Worm (Caenorhabditis elegans): ENCODE results near the gene F49E12.8.

Gene F49E12.8

ce11 chrII:8390751-8391150 lies 3.4 kb downstream of the F49E12.8 start, which contains the start of gene F49E12.10:
Gene F49E12.10 (plus strand): TSS chrII:8391051.
- TF ChIP-seq pqm-1 (tag; optimal IDR thresholded peaks at IDR 0.05) (peak; percentile 25), nhr-28 (tag; optimal IDR thresholded peaks at IDR 0.05) (peak; percentile 8), dmd-6 (GFP tag; IDR thresholded peaks at IDR 0.05) (peak; percentile 38; the same call in 1 of the 2 replicates), F49E8.2 (tag; optimal IDR thresholded peaks at IDR 0.05; ENCODE audit: borderline replicate concordance) (no peak)

ce11 chrII:8388001-8388513 lies 6.0 kb downstream of the F49E12.8 start, which contains the start of gene drd-1:
Gene drd-1 (plus strand): TSS chrII:8388051.
- TF ChIP-seq nhr-41 (GFP tag; IDR thresholded peaks at IDR 0.05) (peak; percentile 42; the same call in 1 of the 2 replicates), nhr-102 (tag; optimal IDR thresholded peaks at IDR 0.05) (peak; percentile 33), daf-16 (GFP tag; optimal IDR thresholded peaks at IDR 0.05) (no peak), daf-16 (tag; optimal IDR thresholded peaks at IDR 0.05) (peak; percentile 61), unc-62 (GFP tag; optimal IDR thresholded peaks at IDR 0.05 in 1 of 2) (peak in 1 of 2 experiments; percentile 84), unc-62 (tag; optimal IDR thresholded peaks at IDR 0.05) (no peak), pqm-1 (tag; optimal IDR thresholded peaks at IDR 0.05) (peak; percentile 99), nhr-48 (tag; optimal IDR thresholded peaks at IDR 0.05) (peak; percentile 56), nhr-28 (tag; optimal IDR thresholded peaks at IDR 0.05) (peak; percentile 92), nhr-77 (tag; optimal IDR thresholded peaks at IDR 0.05) (peak; percentile 72), lsy-2 (tag; optimal IDR thresholded peaks at IDR 0.05) (peak in 1 of 2 experiments; percentile 38), fos-1 (tag; optimal IDR thresholded peaks at IDR 0.05) (peak; percentile 37), lin-1 (GFP tag; IDR thresholded peaks at IDR 0.05) (peak; percentile 60; the same call in 1 of the 2 replicates), hlh-30 (tag; optimal IDR thresholded peaks at IDR 0.05; ENCODE audit: insufficient read depth) (no peak), nhr-10 (tag; optimal IDR thresholded peaks at IDR 0.05) (no peak), dmd-6 (GFP tag; IDR thresholded peaks at IDR 0.05) (peak; percentile 92), mxl-3 (GFP tag; optimal IDR thresholded peaks at IDR 0.05) (peak; percentile 11), php-3 (GFP tag; IDR thresholded peaks at IDR 0.05) (peak; percentile 58; the same call in 1 of the 2 replicates), hlh-11 (tag; optimal IDR thresholded peaks at IDR 0.05) (peak; percentile 84), sdz-12 (GFP tag; optimal IDR thresholded peaks at IDR 0.05) (no peak), unc-39 (tag; optimal IDR thresholded peaks at IDR 0.05) (no peak), mes-2 (tag; optimal IDR thresholded peaks at IDR 0.05; ENCODE audit: poor library complexity, severe bottlenecking) (no peak), jun-1 (tag; optimal IDR thresholded peaks at IDR 0.05) (peak; percentile 37), tra-1 (GFP tag; IDR thresholded peaks at IDR 0.05) (0 out of 2 replicates have a peak, but pooled peaks have one; percentile 16), duxl-1 (tag; optimal IDR thresholded peaks at IDR 0.05; ENCODE audit: poor library complexity) (no peak), dve-1 (tag; optimal IDR thresholded peaks at IDR 0.05; ENCODE audit: insufficient read depth) (peak; percentile 71)

ce11 chrII:8386897-8387296 lies 7.2 kb downstream of the F49E12.8 start:
- peak; percentile 92 for TF ChIP-seq dmd-6 (GFP tag; IDR thresholded peaks at IDR 0.05)
- TF ChIP-seq F37D6.2 (tag; optimal IDR thresholded peaks at IDR 0.05), result no peak
- TF ChIP-seq nhr-237 (tag; optimal IDR thresholded peaks at IDR 0.05), result no peak
- peak; percentile 59 for TF ChIP-seq nhr-102 (tag; optimal IDR thresholded peaks at IDR 0.05)
- TF ChIP-seq ceh-82 (tag; optimal IDR thresholded peaks at IDR 0.05), result no peak
- TF ChIP-seq dve-1 (tag; optimal IDR thresholded peaks at IDR 0.05; ENCODE audit: insufficient read depth), result peak; percentile 32
- no peak for TF ChIP-seq skn-1 (tag; optimal IDR thresholded peaks at IDR 0.05)
- no peak for TF ChIP-seq ceh-44 (GFP tag; IDR thresholded peaks at IDR 0.05)
- no peak for TF ChIP-seq ctbp-1 (GFP tag; IDR thresholded peaks at IDR 0.05)
- no peak for TF ChIP-seq arid-1 (GFP tag; conservative IDR thresholded peaks at IDR 0.05)
- TF ChIP-seq fkh-10 (GFP tag; optimal IDR thresholded peaks at IDR 0.05), result no peak
- TF ChIP-seq nhr-10 (tag; optimal IDR thresholded peaks at IDR 0.05), result peak; percentile 1
- TF ChIP-seq zip-11 (GFP tag; IDR thresholded peaks at IDR 0.05), result no peak
- TF ChIP-seq unc-39 (tag; optimal IDR thresholded peaks at IDR 0.05), result no peak
- TF ChIP-seq fos-1 (tag; optimal IDR thresholded peaks at IDR 0.05), result no peak
- TF ChIP-seq T20F7.1 (GFP tag; optimal IDR thresholded peaks at IDR 0.05), result no peak
- TF ChIP-seq nhr-111 (GFP tag; optimal IDR thresholded peaks at IDR 0.05), result no peak
- no peak for TF ChIP-seq nhr-77 (tag; optimal IDR thresholded peaks at IDR 0.05)
- TF ChIP-seq dmd-8 (GFP tag; IDR thresholded peaks at IDR 0.05), result no peak
- TF ChIP-seq ama-1 (optimal IDR thresholded peaks at IDR 0.05), result no peak
- no peak for TF ChIP-seq nhr-11 (tag; optimal IDR thresholded peaks at IDR 0.05)
- no peak for TF ChIP-seq daf-19 (GFP tag; conservative IDR thresholded peaks at IDR 0.05)
- TF ChIP-seq zfp-3 (GFP tag; conservative IDR thresholded peaks at IDR 0.05), result no peak
- TF ChIP-seq ztf-7 (tag; optimal IDR thresholded peaks at IDR 0.05), result no peak
- peak; percentile 57; the same call in 1 of the 2 replicates for TF ChIP-seq saeg-2 (GFP tag; IDR thresholded peaks at IDR 0.05)
- no peak for TF ChIP-seq dmd-9 (GFP tag; IDR thresholded peaks at IDR 0.05)
- TF ChIP-seq pqm-1 (tag; optimal IDR thresholded peaks at IDR 0.05), result peak; percentile 80
- TF ChIP-seq zip-2 (tag; optimal IDR thresholded peaks at IDR 0.05), result no peak
